Fruit fly (Drosophila melanogaster): Measurements from ENCODE around the gene RpL7-like.
A peak's percentile ranks its signal among the peaks of the same experiment; 100 is the strongest.

Gene RpL7-like

DNA sequence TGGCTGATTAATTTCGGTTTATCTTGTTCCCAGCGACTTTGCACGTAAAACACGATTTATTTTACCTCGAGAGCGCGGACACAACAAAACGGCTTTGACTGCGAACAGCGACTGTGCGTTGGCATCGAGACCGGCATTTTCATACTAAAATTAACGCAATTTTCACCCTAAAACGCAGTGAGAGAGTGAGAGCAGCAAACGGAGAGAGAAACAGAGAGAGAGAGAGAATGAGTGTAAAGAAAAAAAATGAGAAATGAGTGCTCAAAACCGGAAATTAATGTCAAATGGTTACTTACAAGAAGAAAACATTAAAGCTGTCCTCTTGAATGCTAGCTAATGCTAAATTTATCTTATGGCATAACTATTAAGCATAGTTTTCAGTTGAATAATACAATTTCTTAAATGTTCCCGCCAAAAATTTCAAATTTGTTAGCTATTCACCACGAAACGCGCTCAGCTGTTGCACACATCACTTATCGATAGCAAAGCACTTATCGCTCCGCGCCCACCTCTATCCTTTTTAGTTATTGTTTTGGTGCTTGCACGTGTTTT is at the start of gene RpL7-like, which contains the start of the genes JhI-21 and CG34164:
TSS of gene RpL7-like (plus strand) at position 490 of the 552 bp plus-strand sequence.
TSS of gene JhI-21 (minus strand) at position 206 of the 552 bp plus-strand sequence.
TSS of gene CG34164 (plus strand) at position 512 of the 552 bp plus-strand sequence.
- TF ChIP-seq CG8478 (optimal IDR thresholded peaks at IDR 0.05), result no peak
- no peak for TF ChIP-seq CTCF (optimal IDR thresholded peaks at IDR 0.05)

DNA sequence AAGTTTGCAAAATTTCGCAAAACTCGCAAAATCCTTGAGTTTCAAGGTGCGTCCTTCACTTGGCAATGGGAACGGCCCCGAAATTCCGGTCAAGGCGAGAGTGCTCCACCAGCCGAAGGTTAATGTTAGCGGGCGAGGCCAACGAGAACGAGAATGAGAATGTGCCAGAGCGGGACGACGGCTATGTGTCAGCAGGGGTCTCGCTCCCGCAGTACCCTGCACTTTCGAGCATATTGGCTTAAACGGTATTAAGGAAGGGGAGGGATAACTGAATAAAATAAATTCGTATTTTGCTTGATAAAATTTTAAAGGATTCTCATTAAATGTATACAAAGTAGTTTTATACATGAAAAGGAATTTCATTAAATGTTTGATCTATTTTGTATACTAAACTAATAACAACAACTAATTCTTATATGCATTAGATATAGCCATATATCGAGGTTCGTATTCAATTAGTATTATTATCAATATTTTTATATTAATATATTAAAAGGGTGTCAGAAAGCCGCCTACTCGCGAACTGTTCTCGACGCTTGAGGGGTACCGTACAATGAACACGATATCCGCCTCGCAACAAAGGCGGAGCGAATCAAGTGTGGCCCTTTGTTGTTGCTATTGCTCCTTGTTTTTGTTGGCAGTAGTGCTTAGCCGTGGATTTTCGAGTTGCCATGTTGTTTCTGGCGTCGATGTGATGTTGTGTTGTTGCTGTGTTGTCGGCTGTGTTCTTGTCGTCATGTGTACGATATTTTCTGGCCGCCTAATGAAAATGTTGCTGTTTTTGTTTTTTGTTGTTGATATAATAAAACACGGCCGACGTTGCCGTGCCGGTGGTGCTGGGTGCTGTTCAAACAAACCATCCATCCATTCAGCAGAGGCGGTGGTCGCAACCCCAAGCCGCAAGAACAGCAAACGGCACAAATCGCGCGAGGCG is 49.5 kb upstream of the RpL7-like start:
- TF ChIP-seq CG8478 (optimal IDR thresholded peaks at IDR 0.05) (no peak), CTCF (optimal IDR thresholded peaks at IDR 0.05) (peak in 1 of 2 experiments; percentile 12)

dm6 chr2L:12007331-12007791 is 48.8 kb upstream of the RpL7-like start:
- no peak for TF ChIP-seq CG8478 (optimal IDR thresholded peaks at IDR 0.05)
- peak; percentile 41 to 45 for TF ChIP-seq CTCF (optimal IDR thresholded peaks at IDR 0.05)

DNA sequence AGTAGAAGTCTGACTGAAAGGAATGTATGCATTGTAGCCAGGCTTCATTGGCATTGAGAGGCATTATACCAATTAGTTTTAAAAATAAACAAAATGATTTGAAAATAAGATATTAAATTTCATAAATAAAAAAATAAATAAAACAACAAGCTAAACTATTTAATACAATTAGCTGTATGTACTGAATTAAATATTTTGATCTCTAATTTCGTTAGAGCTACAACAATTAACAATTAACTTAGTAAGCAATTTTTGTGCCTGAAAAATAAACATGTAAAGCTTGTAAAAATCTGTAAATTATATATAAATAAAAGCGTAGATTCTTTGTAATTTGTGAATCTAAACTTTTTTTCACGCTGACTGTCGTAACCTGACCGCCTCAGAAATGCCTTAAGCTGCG is 48.3 kb upstream of the RpL7-like start, which contains the start of gene Rh5:
TSS of gene Rh5 (plus strand) at position 301 of the 400 bp plus-strand sequence.
- TF ChIP-seq CTCF (optimal IDR thresholded peaks at IDR 0.05) (no peak), CG8478 (optimal IDR thresholded peaks at IDR 0.05) (no peak)

- TF ChIP-seq CG8478 (optimal IDR thresholded peaks at IDR 0.05) (no peak), CTCF (optimal IDR thresholded peaks at IDR 0.05) (peak; percentile 12 to 31)
Observed at dm6 chr2L:12010100-12010876, 45.8 kb upstream of the RpL7-like start.

dm6 chr2L:12010877-12011666 is 45.1 kb upstream of the RpL7-like start:
- peak in 1 of 2 experiments; percentile 28 for TF ChIP-seq CTCF (optimal IDR thresholded peaks at IDR 0.05)
- TF ChIP-seq CG8478 (optimal IDR thresholded peaks at IDR 0.05), result peak; percentile 73

dm6 chr2L:12011682-12012655 is 44.2 kb upstream of the RpL7-like start:
- no peak for TF ChIP-seq CG8478 (optimal IDR thresholded peaks at IDR 0.05)
- peak in 1 of 2 experiments; percentile 46 for TF ChIP-seq CTCF (optimal IDR thresholded peaks at IDR 0.05)

dm6 chr2L:12013243-12013642 is 42.9 kb upstream of the RpL7-like start:
- TF ChIP-seq CG8478 (optimal IDR thresholded peaks at IDR 0.05) (no peak), CTCF (optimal IDR thresholded peaks at IDR 0.05) (no peak)

dm6 chr2L:12013741-12014393 is 42.3 kb upstream of the RpL7-like start:
- TF ChIP-seq CG8478 (optimal IDR thresholded peaks at IDR 0.05) (no peak), CTCF (optimal IDR thresholded peaks at IDR 0.05) (no peak)

- TF ChIP-seq CTCF (optimal IDR thresholded peaks at IDR 0.05) (no peak), CG8478 (optimal IDR thresholded peaks at IDR 0.05) (no peak)
Observed at dm6 chr2L:12020735-12021134, 35.4 kb upstream of the RpL7-like start, which contains the start of gene Wdr81. Wdr81 (minus strand) TSS chr2L:12020960.

- TF ChIP-seq CTCF (optimal IDR thresholded peaks at IDR 0.05) (no peak), CG8478 (optimal IDR thresholded peaks at IDR 0.05) (no peak)
Observed at dm6 chr2L:12021193-12021592, 34.9 kb upstream of the RpL7-like start.

DNA sequence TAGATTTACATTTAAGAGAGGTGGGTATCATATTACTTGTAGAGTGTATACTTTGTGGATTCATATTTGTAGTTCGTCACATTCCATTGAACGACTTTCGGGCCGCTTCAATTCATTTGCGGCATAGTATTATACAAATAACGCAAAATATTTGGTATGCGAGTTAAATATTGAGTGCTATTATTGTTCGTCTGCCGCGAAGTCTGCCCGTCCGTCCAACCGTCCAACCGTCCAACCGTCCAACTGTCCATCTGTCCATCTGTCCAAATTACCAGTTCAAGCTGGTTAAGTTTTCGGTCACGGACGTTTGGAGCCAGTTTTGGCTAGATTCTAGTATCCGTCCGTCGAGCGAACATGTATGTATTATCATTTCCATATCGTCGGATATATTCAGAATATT is 32.0 kb upstream of the RpL7-like start:
- TF ChIP-seq CTCF (optimal IDR thresholded peaks at IDR 0.05), result no peak
- TF ChIP-seq CG8478 (optimal IDR thresholded peaks at IDR 0.05), result no peak

All from S2 (cell line).